Worm (Caenorhabditis elegans) whole organism, mixed stage, embryonic: Measurements from ENCODE around the gene gst-3.

Experiments used
- M03D4.4 ChIP-seq: sonication (generic microtip); optimal IDR thresholded peaks from 2 replicates; lab custom pipeline; 2017; ENCODE audit warnings: mild to moderate bottlenecking, missing genetic modification characterization, missing compliant biosample characterization
- bed-3 ChIP-seq: fragments of 200-800 bp; sonication (Bioruptor generic); optimal IDR thresholded peaks from 3 replicates; lab custom pipeline; 2018; ENCODE audit warnings: mild to moderate bottlenecking, missing genetic modification characterization, moderate library complexity, missing compliant biosample characterization
- blmp-1 ChIP-seq: fragments of 150-350 bp; optimal IDR thresholded peaks from 2 replicates; lab custom pipeline; 2014; ENCODE audit warnings: missing biosample characterization, missing genetic modification characterization
- ceh-39 ChIP-seq: fragments of 150-350 bp; optimal IDR thresholded peaks from 2 replicates; lab custom pipeline; 2014; ENCODE audit warnings: missing biosample characterization, missing genetic modification characterization
- ceh-83 ChIP-seq: fragments of 200-800 bp; sonication (Bioruptor generic); optimal IDR thresholded peaks from 2 replicates; lab custom pipeline; 2018; ENCODE audit warnings: mild to moderate bottlenecking, missing genetic modification characterization, missing compliant biosample characterization
- ces-1 ChIP-seq: fragments of 150-350 bp; optimal IDR thresholded peaks from 2 replicates; lab custom pipeline; 2014; ENCODE audit warnings: missing biosample characterization, missing genetic modification reagents, missing genetic modification characterization
- drap-1 ChIP-seq: fragments of 200-800 bp; sonication (Bioruptor generic); optimal IDR thresholded peaks from 3 replicates; lab custom pipeline; 2018; ENCODE audit warnings: mild to moderate bottlenecking, missing genetic modification characterization, missing compliant biosample characterization
- elt-1 ChIP-seq: sonication (generic microtip); optimal IDR thresholded peaks from 2 replicates; lab custom pipeline; 2017; ENCODE audit warnings: missing genetic modification characterization, mild to moderate bottlenecking, missing compliant biosample characterization, antibody characterized with exemption, moderate library complexity, borderline replicate concordance; ENCODE audit not compliant: insufficient read depth
- elt-3 ChIP-seq: fragments of 150-350 bp; optimal IDR thresholded peaks from 2 replicates; lab custom pipeline; 2014; ENCODE audit warnings: missing biosample characterization, missing genetic modification characterization
- flh-1 ChIP-seq: fragments of 200-800 bp; sonication (Bioruptor generic); optimal IDR thresholded peaks from 2 replicates; lab custom pipeline; 2018; ENCODE audit warnings: mild to moderate bottlenecking, missing genetic modification characterization, moderate library complexity, missing compliant biosample characterization
- ham-2 ChIP-seq: fragments of 200-800 bp; sonication (Bioruptor generic); optimal IDR thresholded peaks from 2 replicates; lab custom pipeline; 2018; ENCODE audit warnings: mild to moderate bottlenecking, missing genetic modification characterization, missing compliant biosample characterization
- hlh-1 ChIP-seq: fragments of 150-350 bp; optimal IDR thresholded peaks from 2 replicates; lab custom pipeline; 2014; ENCODE audit warnings: missing biosample characterization, missing genetic modification reagents, missing genetic modification characterization
- lin-13 ChIP-seq: fragments of 150-350 bp; optimal IDR thresholded peaks from 2 replicates; lab custom pipeline; 2014; ENCODE audit warnings: missing biosample characterization, missing genetic modification characterization
- lin-32 ChIP-seq: fragments of 200-800 bp; sonication (Bioruptor generic); optimal IDR thresholded peaks from 2 replicates; lab custom pipeline; 2018; ENCODE audit warnings: mild to moderate bottlenecking, missing genetic modification characterization, missing compliant biosample characterization
- lsy-2 ChIP-seq: fragments of 150-350 bp; optimal IDR thresholded peaks from 2 replicates; lab custom pipeline; 2014; ENCODE audit warnings: missing biosample characterization, missing genetic modification characterization
- mab-5 ChIP-seq: fragments of 150-350 bp; optimal IDR thresholded peaks from 2 replicates; lab custom pipeline; 2014; ENCODE audit warnings: missing biosample characterization, missing genetic modification characterization
- mep-1 ChIP-seq: fragments of 150-350 bp; optimal IDR thresholded peaks from 2 replicates; lab custom pipeline; 2017; ENCODE audit warnings: missing biosample characterization, missing genetic modification reagents, missing genetic modification characterization, inconsistent platforms
- mls-2 ChIP-seq: sonication (generic microtip); optimal IDR thresholded peaks from 2 replicates; lab custom pipeline; 2016; ENCODE audit warnings: mild to moderate bottlenecking, missing genetic modification characterization, moderate library complexity, missing compliant biosample characterization
- nhr-12 ChIP-seq: fragments of 150-350 bp; optimal IDR thresholded peaks from 2 replicates; lab custom pipeline; 2014; ENCODE audit warnings: missing biosample characterization, missing genetic modification characterization
- nhr-2 ChIP-seq: fragments of 150-350 bp; optimal IDR thresholded peaks from 2 replicates; lab custom pipeline; 2014; ENCODE audit warnings: missing biosample characterization, missing genetic modification characterization
- nhr-237 ChIP-seq: fragments of 150-350 bp; optimal IDR thresholded peaks from 2 replicates; lab custom pipeline; 2014; ENCODE audit warnings: missing biosample characterization, missing genetic modification characterization
- nhr-28 ChIP-seq: fragments of 150-350 bp; optimal IDR thresholded peaks from 2 replicates; lab custom pipeline; 2014; ENCODE audit warnings: missing biosample characterization, missing genetic modification characterization
- nhr-76 ChIP-seq: sonication (generic microtip); optimal IDR thresholded peaks from 2 replicates; lab custom pipeline; 2017; ENCODE audit warnings: missing biosample characterization, missing genetic modification characterization
- pha-4 ChIP-seq: fragments of 150-350 bp; optimal IDR thresholded peaks from 2 replicates; lab custom pipeline; 2018; ENCODE audit warnings: missing biosample characterization, missing genetic modification reagents, missing genetic modification characterization
- sem-2 ChIP-seq: fragments of 200-800 bp; sonication (Bioruptor generic); optimal IDR thresholded peaks from 2 replicates; lab custom pipeline; 2018; ENCODE audit warnings: mild to moderate bottlenecking, missing genetic modification characterization, missing compliant biosample characterization
- snpc-4 ChIP-seq: fragments of 150-350 bp; optimal IDR thresholded peaks from 2 replicates; lab custom pipeline; 2014; ENCODE audit warnings: missing biosample characterization, missing genetic modification characterization
- sptf-1 ChIP-seq: sonication (generic microtip); optimal IDR thresholded peaks from 2 replicates; lab custom pipeline; 2017; ENCODE audit warnings: mild to moderate bottlenecking, missing genetic modification characterization, moderate library complexity, missing compliant biosample characterization
- tbx-8 ChIP-seq: fragments of 200-800 bp; sonication (Bioruptor generic); optimal IDR thresholded peaks from 2 replicates; lab custom pipeline; 2018; ENCODE audit warnings: mild to moderate bottlenecking, missing genetic modification characterization, moderate library complexity, missing compliant biosample characterization
- unc-120 ChIP-seq: sonication (generic microtip); optimal IDR thresholded peaks from 2 replicates; lab custom pipeline; 2017; ENCODE audit warnings: missing genetic modification characterization, missing compliant biosample characterization; ENCODE audit not compliant: poor library complexity, severe bottlenecking
- unc-39 ChIP-seq: fragments of 150-350 bp; optimal IDR thresholded peaks from 2 replicates; lab custom pipeline; 2014; ENCODE audit warnings: missing biosample characterization, missing genetic modification characterization
- zip-8 ChIP-seq: fragments of 150-350 bp; optimal IDR thresholded peaks from 2 replicates; lab custom pipeline; 2014; ENCODE audit warnings: missing biosample characterization, missing genetic modification characterization
- ztf-11 ChIP-seq: fragments of 150-350 bp; optimal IDR thresholded peaks from 2 replicates; lab custom pipeline; 2014; ENCODE audit warnings: missing biosample characterization, missing genetic modification characterization

Gene gst-3

DNA sequence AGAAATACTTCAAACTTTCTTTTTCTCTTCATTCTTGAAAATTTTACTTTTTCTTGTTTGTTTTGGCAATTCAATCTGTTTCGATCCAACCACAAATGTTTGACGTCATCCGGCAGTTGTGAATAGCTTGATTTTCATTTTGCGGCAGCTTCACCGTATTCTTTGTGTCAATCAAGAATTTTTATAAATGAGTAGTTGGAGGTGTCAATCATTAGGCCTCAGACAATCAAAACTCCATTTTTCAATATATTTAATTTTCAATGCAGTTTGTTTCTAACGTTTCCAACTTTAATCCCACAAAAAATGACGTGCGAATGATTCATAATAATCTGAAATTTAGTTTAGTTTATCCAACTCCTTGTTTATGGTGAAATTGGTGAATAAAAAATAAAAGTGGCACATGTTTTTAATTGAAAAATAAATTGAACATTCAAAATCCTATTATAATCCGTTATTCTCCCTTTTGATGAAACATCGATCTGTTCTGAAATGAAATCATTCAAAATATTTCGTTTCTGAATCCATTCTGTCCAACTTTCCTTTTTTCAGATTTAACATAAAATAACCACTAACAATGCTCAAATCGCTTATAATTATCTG, 17.5 kb upstream of the gst-3 start, which contains the start of gene ttr-53:
TSS of gene ttr-53 (plus strand) at position 550 of the 600 bp plus-strand sequence.
- TF ChIP-seq nhr-237 (tag; lab: Kevin White, UChicago) = no peak
- TF ChIP-seq ham-2 = no peak
- no peak for TF ChIP-seq snpc-4
- no peak for TF ChIP-seq mep-1
- no peak for TF ChIP-seq elt-1
- TF ChIP-seq elt-3 (tag; lab: Kevin White, UChicago) = no peak
- TF ChIP-seq blmp-1 (tag; lab: Kevin White, UChicago) = no peak
- no peak for TF ChIP-seq drap-1 (GFP tag; lab: Kevin White, UChicago)
- TF ChIP-seq mab-5 = no peak
- no peak for TF ChIP-seq unc-39 (tag; lab: Kevin White, UChicago)
- TF ChIP-seq hlh-1 = no peak
- no peak for TF ChIP-seq flh-1 (GFP tag; lab: Kevin White, UChicago)
- TF ChIP-seq bed-3 = no peak
- TF ChIP-seq sptf-1 (tag; lab: Kevin White, UChicago) = no peak
- TF ChIP-seq nhr-28 (tag; lab: Kevin White, UChicago) = no peak
- TF ChIP-seq lin-13 (tag; lab: Kevin White, UChicago) = no peak
- no peak for TF ChIP-seq ceh-39 (tag; lab: Kevin White, UChicago)

DNA sequence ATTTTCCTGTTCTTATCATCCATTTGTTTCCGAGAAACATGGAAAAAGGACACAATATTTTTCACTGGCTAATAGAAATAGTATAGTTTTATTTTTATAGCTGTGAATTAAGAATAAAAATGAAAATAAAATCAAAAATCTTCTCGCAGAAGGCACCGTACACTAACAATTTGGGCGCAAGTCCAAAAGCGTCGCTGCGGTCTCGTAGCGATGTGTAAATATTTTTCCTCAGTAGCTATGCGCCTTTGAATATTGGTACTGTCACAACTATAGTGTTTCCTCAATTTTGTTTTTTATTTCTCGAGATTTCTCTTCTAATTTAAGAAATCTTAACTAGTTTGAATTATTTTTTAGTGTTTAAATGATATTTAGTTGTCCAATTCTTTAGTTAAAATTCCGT, 17.0 kb upstream of the gst-3 start:
- TF ChIP-seq ztf-11 (no peak), lin-13 (tag; lab: Kevin White, UChicago) (no peak), elt-1 (no peak), unc-39 (tag; lab: Kevin White, UChicago) (no peak), pha-4 (tag; lab: Kevin White, UChicago) (no peak), bed-3 (no peak), hlh-1 (no peak), lin-32 (no peak)
- TF ChIP-seq, all 35 proteins: peak for 0

DNA sequence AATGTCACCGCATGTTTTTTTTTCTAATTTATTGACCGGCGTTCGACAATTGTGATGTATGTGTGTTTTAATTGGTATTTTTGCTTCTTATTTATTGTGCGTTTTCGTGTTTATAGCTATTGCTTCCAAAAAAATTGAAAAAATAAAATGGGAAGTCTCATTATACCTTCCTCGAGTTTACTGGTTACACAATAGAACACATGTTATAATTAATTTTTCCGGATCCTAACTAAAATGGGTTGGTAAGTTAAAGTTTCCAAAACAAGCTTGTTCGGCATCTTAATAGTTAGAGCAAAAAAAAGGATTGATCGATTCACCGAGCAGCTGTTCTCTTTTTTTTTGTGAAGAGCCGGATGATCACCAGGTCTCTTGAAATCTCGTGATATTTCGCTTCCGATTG, 15.4 kb upstream of the gst-3 start, which contains the start of gene ttr-54:
TSS of gene ttr-54 (plus strand) at position 301 of the 400 bp plus-strand sequence.
- TF ChIP-seq hlh-1 (peak; percentile 56), sptf-1 (tag; lab: Kevin White, UChicago) (no peak), nhr-12 (tag; lab: Kevin White, UChicago) (no peak), zip-8 (tag; lab: Kevin White, UChicago) (no peak), lsy-2 (tag; lab: Kevin White, UChicago) (no peak), lin-32 (no peak), nhr-28 (tag; lab: Kevin White, UChicago) (no peak)

DNA sequence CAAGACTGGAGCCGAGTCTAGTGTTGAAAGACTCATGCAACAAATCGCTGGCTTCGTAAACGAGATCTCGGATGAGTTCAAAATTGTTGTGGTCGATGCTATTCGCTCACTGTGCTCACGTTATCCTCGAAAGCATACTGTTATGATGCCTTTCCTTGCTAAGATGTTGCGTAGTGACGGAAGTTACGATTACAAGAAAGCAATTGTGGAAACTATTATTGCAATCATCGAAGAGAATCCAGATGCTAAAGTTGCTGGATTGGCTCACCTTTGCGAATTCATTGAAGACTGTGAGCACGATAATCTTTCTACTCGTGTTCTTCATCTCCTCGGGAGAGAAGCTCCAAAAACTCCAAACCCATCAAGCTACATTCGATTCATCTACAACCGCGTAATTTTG, 13.4 kb upstream of the gst-3 start:
- TF ChIP-seq nhr-28 (tag; lab: Kevin White, UChicago) = no peak
- no peak for TF ChIP-seq snpc-4
- no peak for TF ChIP-seq blmp-1 (tag; lab: Kevin White, UChicago)
- no peak for TF ChIP-seq lin-32
- no peak for TF ChIP-seq sem-2 (GFP tag; lab: Kevin White, UChicago)
- no peak for TF ChIP-seq flh-1 (GFP tag; lab: Kevin White, UChicago)
- TF ChIP-seq hlh-1 = no peak
- TF ChIP-seq pha-4 (tag; lab: Kevin White, UChicago) = no peak
- TF ChIP-seq ztf-11 = no peak
- TF ChIP-seq nhr-2 (tag; lab: Kevin White, UChicago) = no peak
- TF ChIP-seq elt-1 = no peak
- TF ChIP-seq nhr-12 (tag; lab: Kevin White, UChicago) = no peak
- TF ChIP-seq mab-5 = no peak
- TF ChIP-seq M03D4.4 (tag; lab: Kevin White, UChicago) = no peak
- TF ChIP-seq drap-1 (GFP tag; lab: Kevin White, UChicago) = no peak
- no peak for TF ChIP-seq mep-1
- no peak for TF ChIP-seq nhr-76 (tag; lab: Kevin White, UChicago)
- no peak for TF ChIP-seq ceh-83 (GFP tag; lab: Kevin White, UChicago)

DNA sequence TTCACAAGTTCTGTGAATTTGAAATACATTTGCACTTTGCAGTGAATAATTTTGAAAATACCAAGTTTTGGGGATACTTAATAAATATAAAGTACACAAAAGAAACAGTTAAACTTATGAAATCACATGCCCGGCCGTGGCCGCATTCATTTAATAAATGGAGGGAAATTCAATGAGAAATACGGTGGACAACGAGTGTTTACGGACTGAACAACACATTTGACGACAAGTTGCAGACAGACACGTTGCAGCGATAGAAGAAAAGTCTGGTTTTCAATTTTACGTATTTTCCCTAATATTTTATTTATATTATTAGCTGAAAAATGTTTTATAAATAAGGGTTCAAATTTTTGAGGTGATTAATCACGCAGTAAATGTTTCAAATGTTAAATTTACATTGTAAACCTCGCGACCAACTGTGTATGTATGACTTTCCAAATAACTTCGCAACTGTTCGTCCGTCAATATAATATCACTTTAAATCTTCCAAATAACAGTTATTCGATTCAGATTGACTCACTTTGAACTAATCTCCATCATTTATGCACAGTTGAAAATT, 11.5 kb upstream of the gst-3 start, which contains the start of gene copg-1:
TSS of gene copg-1 (plus strand) at position 509 of the 559 bp plus-strand sequence.
- TF ChIP-seq lin-32 = no peak
- no peak for TF ChIP-seq blmp-1 (tag; lab: Kevin White, UChicago)
- no peak for TF ChIP-seq zip-8 (tag; lab: Kevin White, UChicago)
- no peak for TF ChIP-seq nhr-237 (tag; lab: Kevin White, UChicago)
- TF ChIP-seq ces-1 (GFP tag; lab: Kevin White, UChicago) = peak; percentile 92
- TF ChIP-seq lsy-2 (tag; lab: Kevin White, UChicago) = peak; percentile 92
- no peak for TF ChIP-seq mls-2 (tag; lab: Kevin White, UChicago)
- TF ChIP-seq elt-3 (tag; lab: Kevin White, UChicago) = no peak
- no peak for TF ChIP-seq sem-2 (GFP tag; lab: Kevin White, UChicago)
- TF ChIP-seq hlh-1 = no peak
- no peak for TF ChIP-seq ztf-11
- peak; percentile 28 for TF ChIP-seq nhr-2 (tag; lab: Kevin White, UChicago)
- TF ChIP-seq unc-120 (tag; lab: Kevin White, UChicago) = no peak
- TF ChIP-seq drap-1 (GFP tag; lab: Kevin White, UChicago) = no peak
- TF ChIP-seq bed-3 = no peak
- no peak for TF ChIP-seq ceh-83 (GFP tag; lab: Kevin White, UChicago)
- TF ChIP-seq unc-39 (tag; lab: Kevin White, UChicago) = no peak
- TF ChIP-seq mab-5 = no peak
- TF ChIP-seq lin-13 (tag; lab: Kevin White, UChicago) = no peak
- no peak for TF ChIP-seq tbx-8 (GFP tag; lab: Kevin White, UChicago)
- TF ChIP-seq flh-1 (GFP tag; lab: Kevin White, UChicago) = no peak
- TF ChIP-seq ceh-39 (tag; lab: Kevin White, UChicago) = no peak
- no peak for TF ChIP-seq sptf-1 (tag; lab: Kevin White, UChicago)
